Worm (Caenorhabditis elegans) whole organism, L3 larva: ENCODE results near the gene F23D12.7.

Experiments
- fkh-10 ChIP-seq: sonication (generic microtip); optimal IDR thresholded peaks from 2 replicates; lab custom pipeline; 2017; ENCODE audit warnings: missing biosample characterization, missing genetic modification reagents, missing genetic modification characterization
- nhr-237 ChIP-seq: fragments of 150-350 bp; optimal IDR thresholded peaks from 2 replicates; lab custom pipeline; 2014; ENCODE audit warnings: missing biosample characterization, missing genetic modification characterization
- nhr-43 ChIP-seq: sonication (generic microtip); optimal IDR thresholded peaks from 2 replicates; lab custom pipeline; 2016; ENCODE audit warnings: mild to moderate bottlenecking, missing genetic modification characterization, missing compliant biosample characterization; ENCODE audit not compliant: poor library complexity, severe bottlenecking
- nhr-77 ChIP-seq: fragments of 150-350 bp; optimal IDR thresholded peaks from 2 replicates; lab custom pipeline; 2014; ENCODE audit warnings: missing biosample characterization, missing genetic modification characterization
- zag-1 ChIP-seq: fragments of 150-350 bp; optimal IDR thresholded peaks from 2 replicates; lab custom pipeline; 2014; ENCODE audit warnings: missing biosample characterization, missing genetic modification characterization

DNA sequence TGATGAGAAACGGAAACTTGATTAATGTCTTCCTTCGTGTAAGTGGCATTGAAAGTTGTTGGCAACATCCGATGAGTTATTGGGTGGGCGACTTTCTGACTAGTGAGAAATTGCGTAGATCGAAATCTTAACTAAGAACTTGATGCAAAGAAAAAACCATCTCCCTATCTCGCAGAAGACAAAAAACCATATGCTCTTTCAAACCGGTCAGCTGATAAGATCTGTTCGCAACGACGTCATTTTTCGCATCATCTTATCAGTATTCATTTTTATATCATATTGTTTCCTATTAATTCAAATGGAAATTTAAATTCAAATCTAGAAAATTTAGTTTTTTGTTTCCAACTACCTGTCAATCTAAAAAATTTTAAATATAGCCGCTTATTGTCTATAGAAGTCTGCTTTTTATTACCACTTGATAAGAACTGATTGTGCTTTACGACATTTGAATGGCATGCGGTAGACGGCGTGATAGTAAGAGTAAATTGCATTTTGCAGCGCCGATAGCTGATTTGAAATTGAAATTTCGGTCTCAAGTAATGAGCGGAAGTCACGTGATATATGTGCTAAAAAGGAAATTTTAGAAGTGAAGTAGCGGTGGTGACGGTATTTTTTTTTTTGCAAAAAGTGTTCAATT lies 46.9 kb upstream of the F23D12.7 start:
- TF ChIP-seq nhr-237 (tag; lab: Kevin White, UChicago), result no peak
- TF ChIP-seq nhr-77 (tag; lab: Kevin White, UChicago), result no peak
- no peak for TF ChIP-seq fkh-10
- no peak for TF ChIP-seq zag-1 (tag; lab: Kevin White, UChicago)
- TF ChIP-seq nhr-43 (tag; lab: Kevin White, UChicago), result no peak
